Worm (Caenorhabditis elegans): Measurements from ENCODE around the gene skp-1.

ce11 chrV:11600800-11601199, 44.5 kb upstream of the skp-1 start, which contains the start of gene F35B12.9:
- TF ChIP-seq unc-62 (GFP tag; optimal IDR thresholded peaks at IDR 0.05), result no peak
- TF ChIP-seq elt-1 (tag; optimal IDR thresholded peaks at IDR 0.05; ENCODE audit: borderline replicate concordance, insufficient read depth), result no peak
- no peak for TF ChIP-seq ztf-11 (tag; optimal IDR thresholded peaks at IDR 0.05)
- TF ChIP-seq nhr-28 (tag; optimal IDR thresholded peaks at IDR 0.05), result no peak
- no peak for TF ChIP-seq lin-13 (tag; optimal IDR thresholded peaks at IDR 0.05)

Measured in whole organism, mixed stage, embryonic.